Fruit fly (Drosophila melanogaster) whole organism, embryonic: Measurements from ENCODE around the gene Argp.

Source experiments
- Abd-B ChIP-seq: fragments of 200-800 bp; sonication (Bioruptor generic); optimal IDR thresholded peaks from 2 replicates; lab custom pipeline; 2018; ENCODE audit warnings: missing biosample characterization, mild to moderate bottlenecking, missing genetic modification characterization, moderate library complexity
- Blimp-1 ChIP-seq: fragments of 200-800 bp; sonication (Bioruptor generic); optimal IDR thresholded peaks from 3 replicates; lab custom pipeline; 2018; ENCODE audit warnings: missing biosample characterization, missing genetic modification characterization, mild to moderate bottlenecking, moderate library complexity, missing genetic modification reagents
- CG11247 ChIP-seq: fragments of 200-800 bp; sonication (Bioruptor generic); IDR thresholded peaks from 2 replicates; pipeline ENCODE4 v1.3.6; 2022; ENCODE audit warnings: missing biosample characterization, missing genetic modification characterization
- CG11398 ChIP-seq: fragments of 200-800 bp; sonication (Bioruptor generic); optimal IDR thresholded peaks from 2 replicates; lab custom pipeline; 2016; ENCODE audit warnings: missing biosample characterization, missing genetic modification characterization
- CG14050 ChIP-seq: fragments of 200-800 bp; sonication (Bioruptor generic); IDR thresholded peaks from 3 replicates; pipeline ENCODE4 v1.3.6; 2022; ENCODE audit warnings: missing biosample characterization, missing genetic modification characterization
- CG2120 ChIP-seq: fragments of 200-800 bp; sonication (Bioruptor generic); optimal IDR thresholded peaks from 3 replicates; lab custom pipeline; 2016; ENCODE audit warnings: missing biosample characterization, missing genetic modification characterization
- CG2199 ChIP-seq: fragments of 200-800 bp; sonication (Bioruptor generic); IDR thresholded peaks from 3 replicates; pipeline ENCODE4 v1.3.6; 2022; ENCODE audit warnings: missing biosample characterization, missing genetic modification characterization
- CG31224 ChIP-seq: fragments of 200-800 bp; sonication (Bioruptor generic); IDR thresholded peaks from 2 replicates; pipeline ENCODE4 v1.3.6; 2022; ENCODE audit warnings: missing biosample characterization, missing genetic modification characterization
- CG3281 ChIP-seq: fragments of 200-800 bp; sonication (Bioruptor generic); optimal IDR thresholded peaks from 3 replicates; lab custom pipeline; 2017; ENCODE audit warnings: missing biosample characterization, mild to moderate bottlenecking, missing genetic modification characterization
- CG4328 ChIP-seq: fragments of 200-800 bp; sonication (Bioruptor generic); optimal IDR thresholded peaks from 3 replicates; lab custom pipeline; 2017; ENCODE audit warnings: missing biosample characterization, missing genetic modification reagents, missing genetic modification characterization
- CG4854 ChIP-seq: fragments of 200-800 bp; sonication (Bioruptor generic); optimal IDR thresholded peaks from 2 replicates; lab custom pipeline; 2016; ENCODE audit warnings: missing biosample characterization, missing genetic modification characterization, inconsistent platforms
- CG6272 ChIP-seq: fragments of 200-800 bp; sonication (Bioruptor generic); IDR thresholded peaks from 2 replicates; pipeline ENCODE4 v1.3.6; 2022; ENCODE audit warnings: missing biosample characterization, missing genetic modification characterization
- CG7556 ChIP-seq: fragments of 200-800 bp; sonication (Bioruptor generic); optimal IDR thresholded peaks from 2 replicates; lab custom pipeline; 2017; ENCODE audit warnings: missing biosample characterization, mild to moderate bottlenecking, missing genetic modification characterization
- CG7745 ChIP-seq: fragments of 200-800 bp; sonication (Bioruptor generic); optimal IDR thresholded peaks from 2 replicates; lab custom pipeline; 2018; ENCODE audit warnings: missing biosample characterization, mild to moderate bottlenecking, missing genetic modification characterization, moderate library complexity
- CG8924 ChIP-seq: fragments of 200-800 bp; optimal IDR thresholded peaks from 3 replicates; lab custom pipeline; 2019; ENCODE audit warnings: missing biosample characterization, mild to moderate bottlenecking, missing genetic modification characterization, moderate library complexity
- CG9215 ChIP-seq: fragments of 200-800 bp; sonication (Bioruptor generic); IDR thresholded peaks from 2 replicates; pipeline ENCODE4 v1.3.6; 2022; ENCODE audit warnings: missing biosample characterization, missing genetic modification characterization
- CG9727 ChIP-seq: fragments of 200-800 bp; sonication (Bioruptor generic); optimal IDR thresholded peaks from 3 replicates; lab custom pipeline; 2017; ENCODE audit warnings: missing biosample characterization, mild to moderate bottlenecking, missing genetic modification characterization
- CG9932 ChIP-seq: fragments of 200-800 bp; sonication (Bioruptor generic); IDR thresholded peaks from 2 replicates; pipeline ENCODE4 v1.3.6; 2022; ENCODE audit warnings: missing biosample characterization, missing genetic modification characterization
- CTCF ChIP-seq: fragments of 200-800 bp; sonication (Bioruptor generic); optimal IDR thresholded peaks from 2 replicates; lab custom pipeline; 2017; ENCODE audit warnings: missing biosample characterization, mild to moderate bottlenecking, missing genetic modification characterization, moderate library complexity
- Camta ChIP-seq: fragments of 200-800 bp; sonication (Bioruptor generic); optimal IDR thresholded peaks from 2 replicates; lab custom pipeline; 2016; ENCODE audit warnings: missing biosample characterization, missing genetic modification characterization
- CrebB ChIP-seq: fragments of 200-800 bp; sonication (Bioruptor generic); optimal IDR thresholded peaks from 3 replicates; lab custom pipeline; 2018; ENCODE audit warnings: missing biosample characterization, mild to moderate bottlenecking, missing genetic modification characterization
- D ChIP-seq, 2 experiments: fragments of 200-800 bp in 1 of 2; fragments of >200 bp in 1 of 2; sonication (Bioruptor generic) in 1 of 2; optimal IDR thresholded peaks; 2 replicates in 1 of 2; 3 replicates in 1 of 2; lab custom pipeline; 2017; ENCODE audit warnings: mild to moderate bottlenecking in 1 of 2, missing biosample characterization in 1 of 2, missing genetic modification characterization in 1 of 2, missing genetic modification reagents in 1 of 2
- Dek ChIP-seq: fragments of 200-800 bp; sonication (Bioruptor generic); optimal IDR thresholded peaks from 3 replicates; lab custom pipeline; 2019; ENCODE audit warnings: missing biosample characterization, mild to moderate bottlenecking, missing genetic modification characterization, moderate library complexity
- Doc3 ChIP-seq: fragments of 200-800 bp; sonication (Bioruptor generic); IDR thresholded peaks from 3 replicates; pipeline ENCODE4 v1.3.6; 2022; ENCODE audit warnings: missing biosample characterization, missing genetic modification characterization; ENCODE audit not compliant: partially characterized antibody
- Fer1 ChIP-seq: fragments of 200-800 bp; sonication (Bioruptor generic); optimal IDR thresholded peaks from 2 replicates; lab custom pipeline; 2017; ENCODE audit warnings: missing biosample characterization, mild to moderate bottlenecking, missing genetic modification characterization
- Fer2 ChIP-seq: fragments of 200-800 bp; sonication (Bioruptor generic); optimal IDR thresholded peaks from 2 replicates; lab custom pipeline; 2018; ENCODE audit warnings: missing biosample characterization, mild to moderate bottlenecking, missing genetic modification characterization, moderate library complexity
- MESR4 ChIP-seq: fragments of 200-800 bp; sonication (Bioruptor generic); optimal IDR thresholded peaks from 2 replicates; lab custom pipeline; 2018; ENCODE audit warnings: missing biosample characterization, mild to moderate bottlenecking, missing genetic modification characterization, moderate library complexity
- MTF-1 ChIP-seq: fragments of 200-800 bp; sonication (Bioruptor generic); optimal IDR thresholded peaks from 2 replicates; lab custom pipeline; 2018; ENCODE audit warnings: missing biosample characterization, mild to moderate bottlenecking, missing genetic modification characterization, borderline replicate concordance
- NK7.1 ChIP-seq: fragments of 200-800 bp; sonication (Bioruptor generic); optimal IDR thresholded peaks from 3 replicates; lab custom pipeline; 2016; ENCODE audit warnings: missing biosample characterization, missing genetic modification characterization
- NfI ChIP-seq: fragments of 200-800 bp; sonication (Bioruptor generic); optimal IDR thresholded peaks from 3 replicates; lab custom pipeline; 2018; ENCODE audit warnings: missing biosample characterization, mild to moderate bottlenecking, missing genetic modification characterization, moderate library complexity
- Oli ChIP-seq: fragments of 200-800 bp; sonication (Bioruptor generic); optimal IDR thresholded peaks from 2 replicates; lab custom pipeline; 2018; ENCODE audit warnings: missing biosample characterization, mild to moderate bottlenecking, missing genetic modification characterization, moderate library complexity
- Poxn ChIP-seq: fragments of 200-800 bp; sonication (Bioruptor generic); IDR thresholded peaks from 2 replicates; pipeline ENCODE4 v1.3.6; 2022; ENCODE audit warnings: missing biosample characterization, missing genetic modification characterization
- Rfx ChIP-seq: fragments of 200-800 bp; sonication (Bioruptor generic); IDR thresholded peaks from 2 replicates; pipeline ENCODE4 v1.3.6; 2022; ENCODE audit warnings: missing biosample characterization, missing genetic modification characterization
- Sry-β ChIP-seq: fragments of 200-800 bp; sonication (Bioruptor generic); optimal IDR thresholded peaks from 2 replicates; lab custom pipeline; 2018; ENCODE audit warnings: missing biosample characterization, mild to moderate bottlenecking, missing genetic modification characterization, moderate library complexity
- aop ChIP-seq: fragments of 200-800 bp; sonication (Bioruptor generic); IDR thresholded peaks from 2 replicates; pipeline ENCODE4 v1.3.6; 2022; ENCODE audit warnings: missing biosample characterization, missing genetic modification characterization
- ci ChIP-seq: fragments of 200-800 bp; sonication (Bioruptor generic); IDR thresholded peaks from 3 replicates; pipeline ENCODE4 v1.3.6; 2022; ENCODE audit warnings: missing biosample characterization, missing genetic modification characterization
- croc ChIP-seq: fragments of 200-800 bp; sonication (Bioruptor generic); conservative IDR thresholded peaks from 3 replicates; pipeline ENCODE4 v1.3.6; 2022; ENCODE audit warnings: missing biosample characterization, missing genetic modification characterization
- dimm ChIP-seq: fragments of 200-800 bp; sonication (Bioruptor generic); IDR thresholded peaks from 2 replicates; pipeline ENCODE4 v1.3.6; 2022; ENCODE audit warnings: missing biosample characterization, missing genetic modification characterization
- gce ChIP-seq: fragments of 200-800 bp; sonication (Bioruptor generic); IDR thresholded peaks from 3 replicates; pipeline ENCODE4 v1.3.6; 2022; ENCODE audit warnings: missing biosample characterization, missing genetic modification characterization
- gsb-n ChIP-seq: fragments of 200-800 bp; sonication (Bioruptor generic); optimal IDR thresholded peaks from 3 replicates; lab custom pipeline; 2018; ENCODE audit warnings: missing biosample characterization, mild to moderate bottlenecking, missing genetic modification characterization
- gt ChIP-seq: fragments of 200-800 bp; sonication (Bioruptor generic); IDR thresholded peaks from 2 replicates; pipeline ENCODE4 v1.3.6; 2022; ENCODE audit warnings: missing biosample characterization, missing genetic modification characterization
- ind ChIP-seq: fragments of 200-800 bp; sonication (Bioruptor generic); optimal IDR thresholded peaks from 3 replicates; lab custom pipeline; 2016; ENCODE audit warnings: missing biosample characterization, missing genetic modification characterization
- maf-S ChIP-seq: fragments of 200-800 bp; sonication (Bioruptor generic); optimal IDR thresholded peaks from 2 replicates; lab custom pipeline; 2016; ENCODE audit warnings: missing biosample characterization, missing genetic modification characterization
- phol ChIP-seq: fragments of 200-800 bp; sonication (Bioruptor generic); optimal IDR thresholded peaks from 3 replicates; lab custom pipeline; 2018; ENCODE audit warnings: missing biosample characterization, mild to moderate bottlenecking, missing genetic modification characterization, moderate library complexity
- psq ChIP-seq: fragments of 200-800 bp; sonication (Bioruptor generic); optimal IDR thresholded peaks from 2 replicates; lab custom pipeline; 2017; ENCODE audit warnings: missing biosample characterization, missing genetic modification characterization
- sc ChIP-seq, 3 experiments: fragments of >200 bp in 2 of 3; fragments of 200-800 bp in 1 of 3; sonication (Bioruptor generic) in 1 of 3; optimal IDR thresholded peaks; 2 replicates in 2 of 3; 3 replicates in 1 of 3; lab custom pipeline; 2017; ENCODE audit warnings: mild to moderate bottlenecking in 1 of 3, missing biosample characterization in 1 of 3, missing genetic modification characterization in 1 of 3, missing genetic modification reagents in 1 of 3
- stwl ChIP-seq: fragments of 200-800 bp; sonication (Bioruptor generic); optimal IDR thresholded peaks from 3 replicates; lab custom pipeline; 2018; ENCODE audit warnings: missing biosample characterization, mild to moderate bottlenecking, missing genetic modification characterization, moderate library complexity
- ttk ChIP-seq: fragments of 200-800 bp; sonication (Bioruptor generic); IDR thresholded peaks from 2 replicates; pipeline ENCODE4 v2.1.2; 2022; ENCODE audit warnings: missing biosample characterization, missing genetic modification characterization
- vnd ChIP-seq: fragments of 200-800 bp; sonication (Bioruptor generic); IDR thresholded peaks from 3 replicates; pipeline ENCODE4 v1.3.6; 2022; ENCODE audit warnings: missing biosample characterization, missing genetic modification characterization; ENCODE audit not compliant: partially characterized antibody
- zen2 ChIP-seq: fragments of 200-800 bp; sonication (Bioruptor generic); IDR thresholded peaks from 3 replicates; pipeline ENCODE4 v1.3.6; 2022; ENCODE audit warnings: missing biosample characterization, missing genetic modification characterization; ENCODE audit not compliant: partially characterized antibody
- zf30C ChIP-seq: fragments of 200-800 bp; sonication (Bioruptor generic); optimal IDR thresholded peaks from 3 replicates; lab custom pipeline; 2018; ENCODE audit warnings: missing biosample characterization, mild to moderate bottlenecking, missing genetic modification characterization

Argp gene

DNA sequence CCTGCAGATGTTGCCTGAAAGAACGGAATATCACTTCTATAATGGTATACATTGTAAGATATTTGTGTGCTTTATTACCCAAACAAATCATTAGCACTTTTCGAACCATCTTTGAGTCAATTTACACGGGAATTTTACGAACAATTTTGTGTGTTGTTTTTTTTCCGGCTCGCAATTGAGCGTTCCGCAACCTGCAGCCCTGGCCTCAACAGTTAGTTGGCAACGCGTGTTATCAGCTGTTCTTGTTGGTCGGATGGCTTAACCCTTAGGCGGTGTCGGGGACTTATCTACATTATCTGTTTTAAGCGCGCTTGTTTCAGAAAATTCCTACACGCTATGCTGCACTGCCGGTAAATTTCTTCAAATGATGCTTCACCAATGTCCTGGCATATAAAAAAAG is 906 bp upstream of the Argp start (continued):
- TF ChIP-seq MESR4 (GFP tag; lab: Kevin White, UChicago) (peak; percentile 51), Fer1 (GFP tag; lab: Kevin White, UChicago) (no peak), Fer2 (tag; lab: Kevin White, UChicago) (no peak), gsb-n (no peak), Blimp-1 (no peak), Doc3 (no peak), CG31224 (no peak), Dek (tag; lab: Kevin White, UChicago) (no peak), Abd-B (GFP tag; lab: Kevin White, UChicago) (no peak), zen2 (GFP tag; lab: Robert Waterston, UW) (no peak), zf30C (no peak), maf-S (GFP tag; lab: Kevin White, UChicago) (no peak), NfI (GFP tag; lab: Kevin White, UChicago) (no peak), Poxn (GFP tag; lab: Robert Waterston, UW) (no peak), CG4328 (GFP tag; lab: Kevin White, UChicago) (no peak), Rfx (GFP tag; lab: Robert Waterston, UW) (peak; percentile 47), aop (GFP tag; lab: Robert Waterston, UW) (no peak), CG9215 (no peak), CG2199 (GFP tag; lab: Robert Waterston, UW) (peak; percentile 78), vnd (GFP tag; lab: Robert Waterston, UW) (peak; percentile 40; the same call in 1 of the 3 replicates), CG6272 (GFP tag; lab: Robert Waterston, UW) (no peak), Camta (GFP tag; lab: Kevin White, UChicago) (no peak), ttk (GFP tag; lab: Robert Waterston, UW) (no peak), CG3281 (GFP tag; lab: Kevin White, UChicago) (peak; percentile 61), NK7.1 (GFP tag; lab: Kevin White, UChicago) (no peak), CG11247 (GFP tag; lab: Robert Waterston, UW) (no peak), Oli (no peak), ci (peak; percentile 34; the same call in 1 of the 3 replicates), Sry-β (GFP tag; lab: Kevin White, UChicago) (no peak), CG14050 (GFP tag; lab: Robert Waterston, UW) (no peak), MTF-1 (no peak), CG8924 (tag; lab: Kevin White, UChicago) (no peak), CG7556 (GFP tag; lab: Kevin White, UChicago) (no peak), gt (no peak), CG9727 (GFP tag; lab: Kevin White, UChicago) (no peak), dimm (GFP tag; lab: Robert Waterston, UW) (no peak), D (optimal IDR thresholded peaks at IDR 0.05; lab: Kevin White, UChicago) (no peak), D (GFP tag; optimal IDR thresholded peaks at IDR 0.05; lab: Kevin White, UChicago) (no peak), CG4854 (peak; percentile 93), gce (GFP tag; lab: Robert Waterston, UW) (no peak), CG11398 (GFP tag; lab: Kevin White, UChicago) (no peak), croc (GFP tag; lab: Robert Waterston, UW) (no peak), CG7745 (tag; lab: Kevin White, UChicago) (no peak), stwl (peak; percentile 53), phol (no peak), CTCF (GFP tag; lab: Kevin White, UChicago) (peak; percentile 40), CG2120 (GFP tag; lab: Kevin White, UChicago) (peak; percentile 5), CrebB (tag; lab: Kevin White, UChicago) (no peak), psq (GFP tag; lab: Kevin White, UChicago) (no peak), ind (no peak), sc (optimal IDR thresholded peaks at IDR 0.05; lab: Kevin White, UChicago) (no peak), sc (GFP tag; optimal IDR thresholded peaks at IDR 0.05; lab: Kevin White, UChicago) (no peak), CG9932 (GFP tag; lab: Robert Waterston, UW) (peak; percentile 56)
